Worm (Caenorhabditis elegans) whole organism, mixed stage, embryonic: ENCODE measurements around the gene F25B5.3.

Experiments
- nhr-12 ChIP-seq: fragments of 150-350 bp; optimal IDR thresholded peaks from 2 replicates; lab custom pipeline; 2014; ENCODE audit warnings: missing biosample characterization, missing genetic modification characterization
- unc-62 ChIP-seq: fragments of 150-350 bp; optimal IDR thresholded peaks from 2 replicates; lab custom pipeline; 2014; ENCODE audit warnings: missing biosample characterization, missing genetic modification reagents, missing genetic modification characterization

ce11 chrIII:5951589-5952378, 3.1 kb downstream of the F25B5.3 start:
- TF ChIP-seq nhr-12 (no peak), unc-62 (no peak)
